Worm (Caenorhabditis elegans) whole organism, midembryonic: ENCODE measurements around the gene nhr-96.

Experiments used
- T22C8.4 ChIP-seq: fragments of 200-800 bp; sonication (Bioruptor generic); IDR thresholded peaks from 2 replicates; pipeline ENCODE4 v1.3.6; 2022; ENCODE audit warnings: missing genetic modification characterization, missing compliant biosample characterization
- cog-1 ChIP-seq: sonication (generic microtip); optimal IDR thresholded peaks from 2 replicates; lab custom pipeline; 2016; ENCODE audit warnings: missing genetic modification characterization, missing compliant biosample characterization
- flt-1 ChIP-seq: fragments of 200-800 bp; sonication (Bioruptor generic); IDR thresholded peaks from 2 replicates; pipeline ENCODE4 v1.3.6; 2022; ENCODE audit warnings: missing genetic modification characterization, missing compliant biosample characterization
- klf-2 ChIP-seq: fragments of 200-800 bp; sonication (Bioruptor generic); conservative IDR thresholded peaks from 2 replicates; pipeline ENCODE4 v1.3.6; 2022; ENCODE audit warnings: missing genetic modification reagents, missing genetic modification characterization, missing compliant biosample characterization
- med-1 ChIP-seq: sonication (generic microtip); optimal IDR thresholded peaks from 2 replicates; lab custom pipeline; 2017; ENCODE audit warnings: missing genetic modification characterization, mild to moderate bottlenecking, missing compliant biosample characterization, antibody characterized with exemption, missing genetic modification reagents; ENCODE audit not compliant: insufficient read depth
- ref-1 ChIP-seq: fragments of 200-800 bp; sonication (Bioruptor generic); conservative IDR thresholded peaks from 2 replicates; pipeline ENCODE4 v1.3.6; 2022; ENCODE audit warnings: missing genetic modification reagents, missing genetic modification characterization, missing compliant biosample characterization
- tab-1 ChIP-seq: fragments of 200-800 bp; sonication (Bioruptor generic); IDR thresholded peaks from 2 replicates; pipeline ENCODE4 v1.3.6; 2022; ENCODE audit warnings: missing genetic modification characterization, missing compliant biosample characterization
- ztf-23 ChIP-seq: fragments of 200-800 bp; sonication (Bioruptor generic); IDR thresholded peaks from 2 replicates; pipeline ENCODE4 v1.3.6; 2022; ENCODE audit warnings: missing genetic modification reagents, missing genetic modification characterization, missing compliant biosample characterization
- ztf-29 ChIP-seq: fragments of 200-800 bp; sonication (Bioruptor generic); IDR thresholded peaks from 2 replicates; pipeline ENCODE4 v1.3.6; 2022; ENCODE audit warnings: missing genetic modification reagents, missing genetic modification characterization, missing compliant biosample characterization

The nhr-96 gene

DNA sequence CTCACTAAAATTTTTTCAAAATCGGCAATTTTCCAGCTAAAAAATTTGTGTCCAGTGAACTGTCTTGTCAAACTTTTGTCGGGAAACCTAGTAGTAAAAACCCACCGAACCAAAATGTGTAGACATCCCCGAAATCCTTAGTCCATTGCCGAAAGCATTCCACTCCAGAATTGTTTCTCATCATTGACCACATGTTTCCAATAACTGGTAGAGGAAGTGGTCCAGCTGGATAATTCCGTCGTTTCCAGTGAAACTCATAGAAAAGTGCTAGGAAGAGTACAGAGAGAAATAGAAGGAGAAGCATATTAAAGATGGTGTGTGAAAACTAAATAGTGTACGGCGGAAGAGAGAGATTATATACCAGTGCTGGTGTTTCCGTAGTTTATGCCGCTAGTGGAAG lies 29.2 kb upstream of the nhr-96 start, which contains the start of gene cyp-33C12:
Gene cyp-33C12, minus strand, starts transcription at position 321 of the 400 bp plus-strand sequence.
- no peak for TF ChIP-seq med-1 (GFP tag; lab: Kevin White, UChicago)
- no peak for TF ChIP-seq ref-1
- no peak for TF ChIP-seq klf-2 (GFP tag; lab: Robert Waterston, UW)
- no peak for TF ChIP-seq ztf-29
- TF ChIP-seq cog-1: no peak
- TF ChIP-seq ztf-23 (GFP tag; lab: Robert Waterston, UW): no peak
- TF ChIP-seq flt-1 (GFP tag; lab: Robert Waterston, UW): no peak
- TF ChIP-seq tab-1 (GFP tag; lab: Robert Waterston, UW): no peak

DNA sequence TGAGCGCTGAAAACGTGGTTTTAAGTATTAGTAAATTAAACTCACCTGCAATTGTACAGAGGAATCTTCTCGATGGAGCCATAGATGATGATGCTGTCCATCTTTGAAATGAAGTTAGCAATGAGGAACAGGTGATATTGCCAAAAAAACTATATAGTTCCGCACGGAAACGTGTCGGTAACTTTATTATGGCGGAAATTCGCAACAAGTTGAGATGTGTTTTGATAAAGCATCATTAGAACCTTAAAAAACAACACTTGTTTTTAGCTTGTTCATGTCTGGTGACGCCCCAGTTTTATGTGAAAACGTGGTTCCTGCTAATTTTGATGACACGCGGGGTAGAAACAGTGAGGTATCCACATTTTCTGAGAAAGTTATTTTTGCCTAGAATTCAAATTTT lies 27.1 kb upstream of the nhr-96 start, which contains the start of gene srt-40:
Gene srt-40, minus strand, starts transcription at position 101 of the 400 bp plus-strand sequence.
- no peak for TF ChIP-seq med-1 (GFP tag; lab: Kevin White, UChicago)
- TF ChIP-seq cog-1: no peak
- TF ChIP-seq ztf-29: no peak
- TF ChIP-seq ref-1: no peak
- no peak for TF ChIP-seq flt-1 (GFP tag; lab: Robert Waterston, UW)
- no peak for TF ChIP-seq tab-1 (GFP tag; lab: Robert Waterston, UW)
- TF ChIP-seq T22C8.4 (GFP tag; lab: Robert Waterston, UW): no peak
- no peak for TF ChIP-seq klf-2 (GFP tag; lab: Robert Waterston, UW)

DNA sequence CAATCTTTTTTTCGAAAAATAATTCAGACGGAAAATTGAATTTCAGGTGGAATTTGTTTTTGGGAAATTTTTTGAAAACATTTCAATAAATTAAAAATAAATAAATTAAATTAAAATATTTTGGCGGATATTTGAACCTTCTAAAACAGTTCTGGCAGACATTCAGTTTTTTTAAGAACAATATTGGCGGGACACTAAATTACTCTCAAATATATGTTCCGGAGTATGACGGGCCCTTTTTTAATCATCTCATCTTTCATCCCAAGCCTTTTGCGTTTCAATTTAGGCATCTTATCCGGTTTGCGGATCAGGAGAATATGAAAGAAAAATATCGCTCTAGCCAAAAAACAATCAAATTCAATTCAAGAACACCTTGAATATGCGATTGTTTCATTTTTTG lies 26.5 kb upstream of the nhr-96 start, which contains the start of gene svh-11:
Gene svh-11, plus strand, starts transcription at position 301 of the 400 bp plus-strand sequence.
- no peak for TF ChIP-seq ztf-23 (GFP tag; lab: Robert Waterston, UW)
- no peak for TF ChIP-seq flt-1 (GFP tag; lab: Robert Waterston, UW)
- no peak for TF ChIP-seq tab-1 (GFP tag; lab: Robert Waterston, UW)
- TF ChIP-seq ztf-29: no peak
- TF ChIP-seq ref-1: no peak
- TF ChIP-seq T22C8.4 (GFP tag; lab: Robert Waterston, UW): no peak
- TF ChIP-seq klf-2 (GFP tag; lab: Robert Waterston, UW): no peak
- TF ChIP-seq med-1 (GFP tag; lab: Kevin White, UChicago): no peak
- no peak for TF ChIP-seq cog-1

DNA sequence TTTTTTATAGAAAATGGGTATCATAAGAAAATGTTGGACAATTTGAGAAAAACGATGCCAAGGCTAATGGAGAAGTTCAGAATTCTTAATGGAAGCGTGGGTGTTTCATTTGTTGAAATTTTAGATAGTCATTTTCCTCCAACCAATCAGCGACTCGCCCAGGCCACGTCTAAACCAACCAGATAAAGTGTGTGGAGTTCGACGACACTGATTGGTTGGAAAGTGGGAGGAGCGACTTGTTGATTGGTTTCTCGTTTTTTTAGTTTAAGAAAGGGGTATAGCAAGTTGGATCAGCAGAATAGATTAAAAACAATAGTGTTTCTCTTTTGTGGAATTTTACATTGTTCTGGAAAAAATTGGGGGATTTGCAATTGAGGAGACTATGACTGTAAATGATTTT lies 25.8 kb upstream of the nhr-96 start:
- TF ChIP-seq ztf-29 (no peak), med-1 (GFP tag; lab: Kevin White, UChicago) (no peak), ztf-23 (GFP tag; lab: Robert Waterston, UW) (no peak), ref-1 (no peak), cog-1 (no peak), flt-1 (GFP tag; lab: Robert Waterston, UW) (no peak), T22C8.4 (GFP tag; lab: Robert Waterston, UW) (no peak), tab-1 (GFP tag; lab: Robert Waterston, UW) (no peak), klf-2 (GFP tag; lab: Robert Waterston, UW) (no peak)

DNA sequence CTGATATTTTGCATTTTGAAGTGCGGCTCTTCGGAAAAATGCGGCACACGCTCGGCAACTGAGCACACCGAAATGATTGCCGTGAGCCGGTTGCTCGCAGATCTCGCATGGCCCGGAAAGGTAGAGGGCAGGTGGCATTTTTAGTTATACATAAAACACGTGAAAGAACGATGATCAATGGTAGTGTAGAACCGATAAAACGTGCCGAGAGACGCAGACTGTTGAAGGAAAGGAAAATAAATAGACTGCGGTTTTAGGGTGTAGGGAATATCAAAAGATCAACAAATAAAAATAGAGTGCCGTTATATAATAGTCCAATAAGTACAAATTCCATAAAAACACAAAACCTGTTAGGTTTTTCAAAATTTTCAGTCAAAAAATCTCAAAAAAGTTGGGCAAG lies 21.3 kb upstream of the nhr-96 start, which contains the start of gene nhr-133:
Gene nhr-133, minus strand, starts transcription at position 183 of the 400 bp plus-strand sequence.
- no peak for TF ChIP-seq cog-1
- no peak for TF ChIP-seq T22C8.4 (GFP tag; lab: Robert Waterston, UW)
- no peak for TF ChIP-seq med-1 (GFP tag; lab: Kevin White, UChicago)
- TF ChIP-seq klf-2 (GFP tag; lab: Robert Waterston, UW): no peak
- TF ChIP-seq tab-1 (GFP tag; lab: Robert Waterston, UW): no peak
- TF ChIP-seq flt-1 (GFP tag; lab: Robert Waterston, UW): no peak
- no peak for TF ChIP-seq ztf-23 (GFP tag; lab: Robert Waterston, UW)
- no peak for TF ChIP-seq ztf-29
- TF ChIP-seq ref-1: no peak

DNA sequence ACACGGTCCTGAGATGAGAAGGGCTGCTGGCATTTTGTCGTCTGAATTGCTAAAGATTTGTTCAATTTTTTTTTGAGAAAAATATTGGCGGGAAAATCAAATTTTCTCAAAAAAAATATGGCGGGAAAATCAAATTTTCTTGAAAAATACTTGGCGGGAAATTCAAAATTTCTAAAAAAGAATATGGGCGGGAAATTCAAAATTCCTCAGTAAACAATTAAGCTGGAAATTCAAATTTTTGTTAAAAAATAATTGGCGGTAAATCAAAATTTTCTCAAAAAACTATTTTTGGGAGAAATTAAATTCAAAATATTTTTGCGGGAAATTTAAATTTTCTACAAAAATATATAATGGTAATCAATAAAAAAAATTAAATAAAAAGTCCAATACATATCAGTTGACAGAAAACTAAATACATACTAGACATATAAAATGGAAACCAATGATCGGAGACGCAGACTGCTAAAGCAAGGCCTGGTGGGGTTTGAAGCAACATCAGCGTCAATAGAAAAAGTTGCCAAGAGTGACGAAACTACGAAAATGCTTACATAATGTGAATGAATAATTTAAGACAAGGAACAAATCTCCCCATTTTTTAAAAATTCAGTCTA lies 18.7 kb upstream of the nhr-96 start, which contains the start of gene nhr-184:
Gene nhr-184, minus strand, starts transcription at position 51 of the 611 bp plus-strand sequence.
- TF ChIP-seq tab-1 (GFP tag; lab: Robert Waterston, UW) (no peak), ztf-23 (GFP tag; lab: Robert Waterston, UW) (no peak), T22C8.4 (GFP tag; lab: Robert Waterston, UW) (no peak), ztf-29 (no peak), ref-1 (no peak), med-1 (GFP tag; lab: Kevin White, UChicago) (no peak), flt-1 (GFP tag; lab: Robert Waterston, UW) (no peak)

DNA sequence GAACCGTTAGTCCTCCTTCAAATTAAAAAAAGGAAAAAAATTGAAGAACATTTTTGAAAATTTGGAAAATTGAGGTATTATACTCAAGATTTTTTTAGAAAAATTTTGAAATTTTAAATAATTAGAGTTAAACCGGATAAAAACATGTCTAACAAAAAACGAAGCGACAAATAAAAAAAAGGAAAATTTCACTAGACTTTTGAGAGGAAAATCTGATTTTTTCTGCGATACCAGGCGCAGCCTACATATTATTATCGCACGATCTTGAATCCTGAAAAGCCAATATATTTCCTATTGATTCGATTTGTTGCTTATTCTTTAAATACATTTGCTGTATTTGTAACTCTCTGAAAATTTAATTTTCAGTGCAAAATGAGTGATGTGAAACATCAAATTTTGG lies 17.9 kb upstream of the nhr-96 start, which contains the start of gene nstp-8:
Gene nstp-8, plus strand, starts transcription at position 301 of the 400 bp plus-strand sequence.
- TF ChIP-seq T22C8.4 (GFP tag; lab: Robert Waterston, UW) (no peak), flt-1 (GFP tag; lab: Robert Waterston, UW) (no peak), cog-1 (no peak), ztf-29 (no peak)

DNA sequence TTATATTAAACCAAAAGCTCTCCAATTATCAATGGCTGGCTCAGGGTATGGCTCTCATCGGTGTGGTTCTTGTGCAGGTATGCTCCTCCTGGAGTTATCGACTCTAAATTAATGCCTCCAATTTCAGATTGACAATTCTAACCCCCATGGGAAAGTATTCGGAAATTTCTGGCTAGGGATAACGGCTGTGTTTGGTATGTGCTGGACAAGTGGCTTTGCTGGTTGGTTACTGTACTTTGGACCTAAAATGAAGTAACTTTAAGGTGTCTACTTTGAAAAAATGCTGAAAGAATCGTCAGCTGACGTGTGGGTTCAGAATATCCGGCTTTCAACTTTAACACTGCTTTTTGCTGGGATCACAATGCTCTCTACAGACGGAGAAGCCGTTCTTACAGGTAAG lies 16.4 kb upstream of the nhr-96 start:
- TF ChIP-seq cog-1 (no peak), med-1 (GFP tag; lab: Kevin White, UChicago) (no peak), klf-2 (GFP tag; lab: Robert Waterston, UW) (no peak), flt-1 (GFP tag; lab: Robert Waterston, UW) (no peak), T22C8.4 (GFP tag; lab: Robert Waterston, UW) (no peak), ztf-23 (GFP tag; lab: Robert Waterston, UW) (no peak), tab-1 (GFP tag; lab: Robert Waterston, UW) (no peak), ref-1 (no peak), ztf-29 (no peak)

DNA sequence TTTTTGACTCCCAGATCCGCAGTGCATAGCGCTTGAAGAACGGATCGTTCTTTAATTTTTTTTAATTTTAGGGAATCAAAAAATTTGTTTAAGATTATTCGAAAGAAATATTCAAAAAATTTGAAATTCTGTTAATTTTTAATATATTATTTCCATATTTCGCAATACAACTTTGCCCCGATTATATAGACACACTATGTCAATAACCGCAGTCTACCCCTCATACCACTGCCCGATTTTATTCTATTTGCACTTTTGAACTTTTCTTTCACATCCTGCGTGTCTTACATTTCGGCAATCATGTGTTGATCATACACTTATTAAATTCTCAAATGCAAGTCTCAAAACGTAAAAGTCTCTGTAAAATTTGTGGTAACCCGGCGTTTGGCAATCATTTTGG lies 14.5 kb upstream of the nhr-96 start, which contains the start of gene nhr-56:
Gene nhr-56, plus strand, starts transcription at position 202 of the 400 bp plus-strand sequence.
- TF ChIP-seq ref-1 (no peak), ztf-29 (no peak), cog-1 (no peak), T22C8.4 (GFP tag; lab: Robert Waterston, UW) (no peak), tab-1 (GFP tag; lab: Robert Waterston, UW) (no peak), ztf-23 (GFP tag; lab: Robert Waterston, UW) (no peak), klf-2 (GFP tag; lab: Robert Waterston, UW) (no peak), med-1 (GFP tag; lab: Kevin White, UChicago) (no peak), flt-1 (GFP tag; lab: Robert Waterston, UW) (no peak)
